Fruit fly (Drosophila melanogaster) whole organism, embryonic: ENCODE data around the gene Drgx.
A peak's percentile ranks its signal among the peaks of the same experiment; 100 is the strongest.

Source experiments
- CG10366 ChIP-seq: fragments of 200-800 bp; sonication (Bioruptor generic); IDR thresholded peaks from 2 replicates; pipeline ENCODE4 v1.3.6; 2022; ENCODE audit warnings: missing biosample characterization, missing genetic modification characterization
- CG10654 ChIP-seq: fragments of 200-800 bp; sonication (Bioruptor generic); optimal IDR thresholded peaks from 2 replicates; lab custom pipeline; 2016; ENCODE audit warnings: missing biosample characterization, missing genetic modification characterization
- CG11560 ChIP-seq: fragments of 200-800 bp; sonication (Bioruptor generic); IDR thresholded peaks from 3 replicates; pipeline ENCODE4 v1.3.6; 2022; ENCODE audit warnings: missing biosample characterization, missing genetic modification characterization
- CG13624 ChIP-seq: fragments of 200-800 bp; sonication (Bioruptor generic); optimal IDR thresholded peaks from 2 replicates; lab custom pipeline; 2016; ENCODE audit warnings: missing biosample characterization, missing genetic modification characterization
- CG13775 ChIP-seq: fragments of 200-800 bp; sonication (Bioruptor generic); optimal IDR thresholded peaks from 3 replicates; lab custom pipeline; 2017; ENCODE audit warnings: missing biosample characterization, mild to moderate bottlenecking, missing genetic modification characterization
- CG13894 ChIP-seq: fragments of 200-800 bp; sonication (Bioruptor generic); optimal IDR thresholded peaks from 3 replicates; lab custom pipeline; 2018; ENCODE audit warnings: missing biosample characterization, mild to moderate bottlenecking, missing genetic modification characterization, moderate library complexity
- CG1529 ChIP-seq: fragments of 200-800 bp; sonication (Bioruptor generic); optimal IDR thresholded peaks from 3 replicates; lab custom pipeline; 2018; ENCODE audit warnings: missing biosample characterization, missing genetic modification characterization
- CG15696 ChIP-seq: fragments of 200-800 bp; sonication (Bioruptor generic); optimal IDR thresholded peaks from 2 replicates; lab custom pipeline; 2019; ENCODE audit warnings: missing biosample characterization, mild to moderate bottlenecking, missing genetic modification characterization, moderate library complexity
- CG17328 ChIP-seq: fragments of 200-800 bp; sonication (Bioruptor generic); IDR thresholded peaks from 2 replicates; pipeline ENCODE4 v1.3.6; 2022; ENCODE audit warnings: missing biosample characterization, missing genetic modification characterization
- CG17568 ChIP-seq: fragments of 200-800 bp; sonication (Bioruptor generic); optimal IDR thresholded peaks from 2 replicates; lab custom pipeline; 2018; ENCODE audit warnings: missing biosample characterization, mild to moderate bottlenecking, missing genetic modification characterization, moderate library complexity
- CG18011 ChIP-seq: fragments of 200-800 bp; sonication (Bioruptor generic); optimal IDR thresholded peaks from 2 replicates; lab custom pipeline; 2017; ENCODE audit warnings: missing biosample characterization, missing genetic modification characterization, mild to moderate bottlenecking, moderate library complexity, missing genotype
- CG2712 ChIP-seq: fragments of 200-800 bp; optimal IDR thresholded peaks from 3 replicates; lab custom pipeline; 2019; ENCODE audit warnings: missing biosample characterization, mild to moderate bottlenecking, missing genetic modification characterization, moderate library complexity
- CG30403 ChIP-seq: fragments of 200-800 bp; sonication (Bioruptor generic); optimal IDR thresholded peaks from 3 replicates; lab custom pipeline; 2016; ENCODE audit warnings: missing biosample characterization, missing genetic modification characterization
- CG4282 ChIP-seq: fragments of 200-800 bp; sonication (Bioruptor generic); optimal IDR thresholded peaks from 2 replicates; lab custom pipeline; 2016; ENCODE audit warnings: missing biosample characterization, missing genetic modification characterization
- CG4328 ChIP-seq: fragments of 200-800 bp; sonication (Bioruptor generic); optimal IDR thresholded peaks from 3 replicates; lab custom pipeline; 2017; ENCODE audit warnings: missing biosample characterization, missing genetic modification reagents, missing genetic modification characterization
- CG5245 ChIP-seq: fragments of 200-800 bp; sonication (Bioruptor generic); optimal IDR thresholded peaks from 3 replicates; lab custom pipeline; 2016; ENCODE audit warnings: missing biosample characterization, missing genetic modification characterization
- CG6175 ChIP-seq: fragments of 200-800 bp; sonication (Bioruptor generic); IDR thresholded peaks from 3 replicates; pipeline ENCODE4 v1.3.6; 2022; ENCODE audit warnings: missing biosample characterization, missing genetic modification characterization
- CG6254 ChIP-seq: fragments of 200-800 bp; sonication (Bioruptor generic); optimal IDR thresholded peaks from 3 replicates; lab custom pipeline; 2017; ENCODE audit warnings: mild to moderate bottlenecking, missing biosample characterization, missing genetic modification reagents, missing genetic modification characterization
- CG6813 ChIP-seq: fragments of 200-800 bp; sonication (Bioruptor generic); optimal IDR thresholded peaks from 2 replicates; lab custom pipeline; 2017; ENCODE audit warnings: missing biosample characterization, missing genetic modification characterization, mild to moderate bottlenecking, moderate library complexity, missing genetic modification reagents
- CG7987 ChIP-seq: fragments of 200-800 bp; sonication (Bioruptor generic); optimal IDR thresholded peaks from 2 replicates; lab custom pipeline; 2018; ENCODE audit warnings: missing biosample characterization, mild to moderate bottlenecking, missing genetic modification characterization, moderate library complexity
- CG8359 ChIP-seq: fragments of 200-800 bp; sonication (Bioruptor generic); optimal IDR thresholded peaks from 2 replicates; lab custom pipeline; 2017; ENCODE audit warnings: missing biosample characterization, mild to moderate bottlenecking, missing genetic modification characterization, borderline replicate concordance
- CG9932 ChIP-seq: fragments of 200-800 bp; sonication (Bioruptor generic); IDR thresholded peaks from 2 replicates; pipeline ENCODE4 v1.3.6; 2022; ENCODE audit warnings: missing biosample characterization, missing genetic modification characterization
- Dad ChIP-seq: fragments of 200-800 bp; sonication (Bioruptor generic); optimal IDR thresholded peaks from 3 replicates; lab custom pipeline; 2016; ENCODE audit warnings: missing biosample characterization, missing genetic modification characterization
- HHEX ChIP-seq: fragments of 200-800 bp; sonication (Bioruptor generic); optimal IDR thresholded peaks from 3 replicates; lab custom pipeline; 2017; ENCODE audit warnings: missing biosample characterization, mild to moderate bottlenecking, missing genetic modification characterization, missing genetic modification reagents
- HLH3B ChIP-seq: fragments of 200-800 bp; sonication (Bioruptor generic); IDR thresholded peaks from 2 replicates; pipeline ENCODE4 v1.3.6; 2022; ENCODE audit warnings: missing biosample characterization, missing genetic modification characterization
- HLH4C ChIP-seq: fragments of 200-800 bp; sonication (Bioruptor generic); IDR thresholded peaks from 3 replicates; pipeline ENCODE4 v1.3.6; 2022; ENCODE audit warnings: missing biosample characterization, missing genetic modification characterization; ENCODE audit not compliant: partially characterized antibody
- HLHmδ ChIP-seq: fragments of 200-800 bp; sonication (Bioruptor generic); optimal IDR thresholded peaks from 2 replicates; lab custom pipeline; 2018; ENCODE audit warnings: missing biosample characterization, mild to moderate bottlenecking, missing genetic modification characterization, moderate library complexity
- HmgD ChIP-seq: fragments of 200-800 bp; sonication (Bioruptor generic); optimal IDR thresholded peaks from 3 replicates; lab custom pipeline; 2016; ENCODE audit warnings: missing biosample characterization, missing genetic modification characterization
- Hr3 ChIP-seq: fragments of 200-800 bp; sonication (Bioruptor generic); optimal IDR thresholded peaks from 3 replicates; lab custom pipeline; 2016; ENCODE audit warnings: missing biosample characterization, missing genetic modification characterization
- PHDP ChIP-seq: fragments of 200-800 bp; sonication (Bioruptor generic); optimal IDR thresholded peaks from 3 replicates; lab custom pipeline; 2018; ENCODE audit warnings: missing biosample characterization, mild to moderate bottlenecking, missing genetic modification characterization, moderate library complexity
- Rfx ChIP-seq: fragments of 200-800 bp; sonication (Bioruptor generic); IDR thresholded peaks from 2 replicates; pipeline ENCODE4 v1.3.6; 2022; ENCODE audit warnings: missing biosample characterization, missing genetic modification characterization
- Spps ChIP-seq: fragments of 200-800 bp; sonication (Bioruptor generic); optimal IDR thresholded peaks from 2 replicates; lab custom pipeline; 2018; ENCODE audit warnings: missing biosample characterization, mild to moderate bottlenecking, missing genetic modification characterization
- Stat92E ChIP-seq, 3 experiments: fragments of >200 bp in 2 of 3; fragments of 200-800 bp in 1 of 3; sonication (Bioruptor generic) in 1 of 3; optimal IDR thresholded peaks; 2 replicates each; lab custom pipeline; 2017 to 2019; ENCODE audit warnings: missing biosample characterization in 3 of 3, missing genetic modification characterization in 3 of 3, mild to moderate bottlenecking in 1 of 3, moderate library complexity in 1 of 3
- Xbp1 ChIP-seq: fragments of 200-800 bp; sonication (Bioruptor generic); optimal IDR thresholded peaks from 3 replicates; lab custom pipeline; 2016; ENCODE audit warnings: missing biosample characterization, mild to moderate bottlenecking, missing genetic modification characterization
- abd-A ChIP-seq: fragments of 200-800 bp; sonication (Bioruptor generic); optimal IDR thresholded peaks from 3 replicates; lab custom pipeline; 2019; ENCODE audit warnings: missing biosample characterization, mild to moderate bottlenecking, missing genetic modification characterization, moderate library complexity
- crol ChIP-seq: fragments of 200-800 bp; sonication (Bioruptor generic); IDR thresholded peaks from 2 replicates; pipeline ENCODE4 v1.3.6; 2022; ENCODE audit warnings: missing biosample characterization, missing genetic modification characterization
- hth ChIP-seq: fragments of >200 bp; optimal IDR thresholded peaks from 2 replicates; lab custom pipeline; 2017; ENCODE audit warnings: inconsistent platforms
- lilli ChIP-seq: fragments of 200-800 bp; sonication (Bioruptor generic); optimal IDR thresholded peaks from 3 replicates; lab custom pipeline; 2016; ENCODE audit warnings: missing biosample characterization, missing genetic modification characterization
- lmd ChIP-seq: fragments of 200-800 bp; sonication (Bioruptor generic); IDR thresholded peaks from 2 replicates; pipeline ENCODE4 v1.3.6; 2022; ENCODE audit warnings: missing biosample characterization, missing genetic modification characterization
- lola ChIP-seq, 3 experiments: fragments of >200 bp in 2 of 3; fragments of 200-800 bp in 1 of 3; sonication (Bioruptor generic) in 1 of 3; optimal IDR thresholded peaks; 2 replicates each; lab custom pipeline; 2017 to 2019; ENCODE audit warnings: missing biosample characterization in 3 of 3, missing genetic modification characterization in 3 of 3, mild to moderate bottlenecking in 1 of 3, moderate library complexity in 1 of 3
- lov ChIP-seq, 2 experiments: fragments of 200-800 bp in 1 of 2; fragments of >200 bp in 1 of 2; sonication (Bioruptor generic) in 1 of 2; IDR thresholded peaks in 1 of 2; optimal IDR thresholded peaks in 1 of 2; 2 replicates in 1 of 2; 3 replicates in 1 of 2; pipeline versions ENCODE4 v1.3.6 to Lab custom; 2017 to 2022; ENCODE audit warnings: missing biosample characterization in 1 of 2, missing genetic modification characterization in 1 of 2
- mld ChIP-seq: fragments of 200-800 bp; sonication (Bioruptor generic); IDR thresholded peaks from 3 replicates; pipeline ENCODE4 v1.3.6; 2022; ENCODE audit warnings: missing biosample characterization, missing genetic modification characterization; ENCODE audit not compliant: partially characterized antibody
- pfk ChIP-seq: fragments of 200-800 bp; sonication (Bioruptor generic); optimal IDR thresholded peaks from 2 replicates; lab custom pipeline; 2018; ENCODE audit warnings: missing biosample characterization, mild to moderate bottlenecking, missing genetic modification characterization, moderate library complexity
- pros ChIP-seq: fragments of 200-800 bp; sonication (Bioruptor generic); optimal IDR thresholded peaks from 3 replicates; lab custom pipeline; 2019; ENCODE audit warnings: missing biosample characterization, mild to moderate bottlenecking, missing genetic modification characterization, moderate library complexity
- slou ChIP-seq: fragments of 200-800 bp; sonication (Bioruptor generic); optimal IDR thresholded peaks from 3 replicates; lab custom pipeline; 2016; ENCODE audit warnings: missing biosample characterization, missing genetic modification characterization
- slp2 ChIP-seq: fragments of 200-800 bp; sonication (Bioruptor generic); optimal IDR thresholded peaks from 2 replicates; lab custom pipeline; 2016; ENCODE audit warnings: missing biosample characterization, missing genetic modification characterization
- toy ChIP-seq: fragments of 200-800 bp; sonication (Bioruptor generic); IDR thresholded peaks from 2 replicates; pipeline ENCODE4 v1.3.6; 2022; ENCODE audit warnings: missing biosample characterization, missing genetic modification characterization
- ttk ChIP-seq: fragments of 200-800 bp; sonication (Bioruptor generic); IDR thresholded peaks from 2 replicates; pipeline ENCODE4 v2.1.2; 2022; ENCODE audit warnings: missing biosample characterization, missing genetic modification characterization
- wek ChIP-seq: fragments of 200-800 bp; sonication (Bioruptor generic); optimal IDR thresholded peaks from 3 replicates; lab custom pipeline; 2018; ENCODE audit warnings: missing biosample characterization, mild to moderate bottlenecking, missing genetic modification characterization, moderate library complexity

Gene Drgx

dm6 chr2L:3737003-3737662, 74.6 kb downstream of the Drgx start (continued):
- TF ChIP-seq Rfx: peak; percentile 19; the same call in 1 of the 2 replicates
- TF ChIP-seq CG10366 (GFP tag; lab: Robert Waterston, UW): no peak
- TF ChIP-seq slou (GFP tag; lab: Kevin White, UChicago): no peak
- TF ChIP-seq slp2 (GFP tag; lab: Kevin White, UChicago): no peak
- no peak for TF ChIP-seq Xbp1 (GFP tag; lab: Kevin White, UChicago)
- TF ChIP-seq lov (optimal IDR thresholded peaks at IDR 0.05; lab: Kevin White, UChicago): no peak
- TF ChIP-seq lov (GFP tag; IDR thresholded peaks at IDR 0.05; lab: Robert Waterston, UW): no peak
- no peak for TF ChIP-seq CG17568 (GFP tag; lab: Kevin White, UChicago)
- TF ChIP-seq HLH4C: no peak
- TF ChIP-seq toy: no peak
- TF ChIP-seq HmgD (GFP tag; lab: Kevin White, UChicago): no peak
- no peak for TF ChIP-seq CG1529 (GFP tag; lab: Kevin White, UChicago)
- no peak for TF ChIP-seq CG6175 (GFP tag; lab: Robert Waterston, UW)
- TF ChIP-seq HHEX (GFP tag; lab: Kevin White, UChicago): no peak
- TF ChIP-seq CG5245: no peak
- no peak for TF ChIP-seq Dad
- TF ChIP-seq ttk (GFP tag; lab: Robert Waterston, UW): no peak
- no peak for TF ChIP-seq CG7987
- peak; percentile 69 for TF ChIP-seq crol (GFP tag; lab: Robert Waterston, UW)
- no peak for TF ChIP-seq CG13775 (GFP tag; lab: Kevin White, UChicago)
- peak; percentile 3 for TF ChIP-seq Hr3 (GFP tag; lab: Kevin White, UChicago)
- TF ChIP-seq CG30403 (GFP tag; lab: Kevin White, UChicago): no peak
- TF ChIP-seq lilli (GFP tag; lab: Kevin White, UChicago): no peak
- TF ChIP-seq CG11560 (tag; lab: Robert Waterston, UW): no peak
- no peak for TF ChIP-seq CG9932 (GFP tag; lab: Robert Waterston, UW)
- TF ChIP-seq CG13624 (GFP tag; lab: Kevin White, UChicago): no peak
- no peak for TF ChIP-seq pros (GFP tag; lab: Kevin White, UChicago)
- TF ChIP-seq lola (GFP tag; optimal IDR thresholded peaks at IDR 0.05; lab: Kevin White, UChicago): no peak
- TF ChIP-seq hth (lab: Kevin White, UChicago): no peak
- no peak for TF ChIP-seq CG4282
- TF ChIP-seq pfk (GFP tag; lab: Kevin White, UChicago): no peak
- TF ChIP-seq Spps (tag; lab: Kevin White, UChicago): no peak
- no peak for TF ChIP-seq Stat92E (GFP tag; optimal IDR thresholded peaks at IDR 0.05; lab: Kevin White, UChicago)
- no peak for TF ChIP-seq CG17328
- TF ChIP-seq abd-A: peak; percentile 86
- TF ChIP-seq CG18011 (GFP tag; lab: Kevin White, UChicago): no peak
- TF ChIP-seq CG8359: no peak
- no peak for TF ChIP-seq wek (GFP tag; lab: Kevin White, UChicago)
- TF ChIP-seq mld (GFP tag; lab: Robert Waterston, UW): no peak
- TF ChIP-seq HLHmδ (GFP tag; lab: Kevin White, UChicago): no peak
- peak; percentile 1 for TF ChIP-seq CG2712
- TF ChIP-seq CG6813 (GFP tag; lab: Kevin White, UChicago): no peak
- TF ChIP-seq CG4328 (GFP tag; lab: Kevin White, UChicago): no peak
- no peak for TF ChIP-seq lmd (GFP tag; lab: Robert Waterston, UW)
- peak; percentile 61 for TF ChIP-seq CG13894 (tag; lab: Kevin White, UChicago)
- TF ChIP-seq CG6254 (GFP tag; lab: Kevin White, UChicago): no peak
- no peak for TF ChIP-seq CG10654 (GFP tag; lab: Kevin White, UChicago)
- no peak for TF ChIP-seq HLH3B
- peak; percentile 13 for TF ChIP-seq PHDP (tag; lab: Kevin White, UChicago)
- no peak for TF ChIP-seq CG15696
